Fruit fly (Drosophila melanogaster) whole organism, embryonic: ENCODE results near the gene fd96Ca.

ENCODE experiments used
- CG10147 ChIP-seq: fragments of 200-800 bp; sonication (Bioruptor generic); optimal IDR thresholded peaks from 2 replicates; lab custom pipeline; 2019; ENCODE audit warnings: missing biosample characterization, mild to moderate bottlenecking, missing genetic modification characterization, moderate library complexity
- CG10209 ChIP-seq: fragments of 200-800 bp; sonication (Bioruptor generic); optimal IDR thresholded peaks from 3 replicates; lab custom pipeline; 2017; ENCODE audit warnings: missing biosample characterization, mild to moderate bottlenecking, missing genetic modification characterization, missing genetic modification reagents
- CG11695 ChIP-seq: fragments of 200-800 bp; sonication (Bioruptor generic); IDR thresholded peaks from 3 replicates; pipeline ENCODE4 v1.3.6; 2022; ENCODE audit warnings: missing biosample characterization, missing genetic modification characterization
- CG12659 ChIP-seq: fragments of 200-800 bp; sonication (Bioruptor generic); optimal IDR thresholded peaks from 3 replicates; lab custom pipeline; 2017; ENCODE audit warnings: mild to moderate bottlenecking, missing biosample characterization, missing genetic modification reagents, missing genetic modification characterization
- CG13287 ChIP-seq: fragments of 200-800 bp; sonication (Bioruptor generic); IDR thresholded peaks from 2 replicates; pipeline ENCODE4 v1.3.6; 2022; ENCODE audit warnings: missing biosample characterization, missing genetic modification characterization; ENCODE audit not compliant: partially characterized antibody
- CG15479 ChIP-seq: fragments of 200-800 bp; sonication (Bioruptor generic); optimal IDR thresholded peaks from 3 replicates; lab custom pipeline; 2019; ENCODE audit warnings: missing biosample characterization, mild to moderate bottlenecking, missing genetic modification characterization, moderate library complexity
- CG1603 ChIP-seq: fragments of 200-800 bp; sonication (Bioruptor generic); optimal IDR thresholded peaks from 2 replicates; lab custom pipeline; 2019; ENCODE audit warnings: missing biosample characterization, mild to moderate bottlenecking, missing genetic modification characterization, moderate library complexity
- CG16813 ChIP-seq: fragments of 200-800 bp; sonication (Bioruptor generic); IDR thresholded peaks from 3 replicates; pipeline ENCODE4 v1.3.6; 2022; ENCODE audit warnings: missing biosample characterization, missing genetic modification characterization; ENCODE audit not compliant: partially characterized antibody
- CG17385 ChIP-seq: fragments of 200-800 bp; sonication (Bioruptor generic); optimal IDR thresholded peaks from 3 replicates; lab custom pipeline; 2018; ENCODE audit warnings: missing biosample characterization, mild to moderate bottlenecking, missing genetic modification characterization
- CG17829 ChIP-seq: fragments of 200-800 bp; optimal IDR thresholded peaks from 2 replicates; lab custom pipeline; 2019; ENCODE audit warnings: missing biosample characterization, mild to moderate bottlenecking, missing genetic modification characterization, moderate library complexity
- CG2712 ChIP-seq: fragments of 200-800 bp; optimal IDR thresholded peaks from 3 replicates; lab custom pipeline; 2019; ENCODE audit warnings: missing biosample characterization, mild to moderate bottlenecking, missing genetic modification characterization, moderate library complexity
- CG30020 ChIP-seq: fragments of 200-800 bp; optimal IDR thresholded peaks from 2 replicates; lab custom pipeline; 2019; ENCODE audit warnings: missing biosample characterization, mild to moderate bottlenecking, missing genetic modification characterization, moderate library complexity
- CG31441 ChIP-seq: fragments of 200-800 bp; sonication (Bioruptor generic); IDR thresholded peaks from 2 replicates; pipeline ENCODE4 v1.3.6; 2022; ENCODE audit warnings: missing biosample characterization, missing genetic modification characterization
- CG34376 ChIP-seq: fragments of 200-800 bp; sonication (Bioruptor generic); optimal IDR thresholded peaks from 2 replicates; lab custom pipeline; 2018; ENCODE audit warnings: missing biosample characterization, mild to moderate bottlenecking, missing genetic modification characterization
- CG4360 ChIP-seq: fragments of 200-800 bp; sonication (Bioruptor generic); IDR thresholded peaks from 2 replicates; pipeline ENCODE4 v1.3.6; 2022; ENCODE audit warnings: missing biosample characterization, missing genetic modification characterization
- CG4617 ChIP-seq: fragments of 200-800 bp; sonication (Bioruptor generic); optimal IDR thresholded peaks from 3 replicates; lab custom pipeline; 2016; ENCODE audit warnings: missing biosample characterization, missing genetic modification characterization, borderline replicate concordance
- CG5953 ChIP-seq: fragments of 200-800 bp; sonication (Bioruptor generic); IDR thresholded peaks from 2 replicates; pipeline ENCODE4 v1.3.6; 2022; ENCODE audit warnings: missing biosample characterization, missing genetic modification characterization
- CG6272 ChIP-seq: fragments of 200-800 bp; sonication (Bioruptor generic); IDR thresholded peaks from 2 replicates; pipeline ENCODE4 v1.3.6; 2022; ENCODE audit warnings: missing biosample characterization, missing genetic modification characterization
- CG8359 ChIP-seq: fragments of 200-800 bp; sonication (Bioruptor generic); optimal IDR thresholded peaks from 2 replicates; lab custom pipeline; 2017; ENCODE audit warnings: missing biosample characterization, mild to moderate bottlenecking, missing genetic modification characterization, borderline replicate concordance
- Dp ChIP-seq: fragments of 200-800 bp; sonication (Bioruptor generic); optimal IDR thresholded peaks from 2 replicates; lab custom pipeline; 2018; ENCODE audit warnings: missing biosample characterization, mild to moderate bottlenecking, missing genetic modification characterization, moderate library complexity
- ERR ChIP-seq: fragments of 200-800 bp; sonication (Bioruptor generic); optimal IDR thresholded peaks from 2 replicates; lab custom pipeline; 2016; ENCODE audit warnings: missing biosample characterization, missing genetic modification characterization
- Ets97D ChIP-seq: fragments of 200-800 bp; sonication (Bioruptor generic); optimal IDR thresholded peaks from 3 replicates; lab custom pipeline; 2016; ENCODE audit warnings: missing biosample characterization, missing genetic modification characterization
- Hey ChIP-seq: fragments of 200-800 bp; sonication (Bioruptor generic); optimal IDR thresholded peaks from 3 replicates; lab custom pipeline; 2018; ENCODE audit warnings: missing biosample characterization, mild to moderate bottlenecking, missing genetic modification characterization
- HmgZ ChIP-seq: fragments of 200-800 bp; sonication (Bioruptor generic); optimal IDR thresholded peaks from 2 replicates; lab custom pipeline; 2018; ENCODE audit warnings: missing biosample characterization, mild to moderate bottlenecking, missing genetic modification characterization
- Lpt ChIP-seq: fragments of >200 bp; optimal IDR thresholded peaks from 2 replicates; lab custom pipeline; 2018; ENCODE audit warnings: missing biosample characterization, missing genetic modification characterization
- MBD-R2 ChIP-seq: fragments of 200-800 bp; sonication (Bioruptor generic); IDR thresholded peaks from 2 replicates; pipeline ENCODE4 v1.3.6; 2022; ENCODE audit warnings: missing biosample characterization, missing genetic modification characterization
- MTF-1 ChIP-seq: fragments of 200-800 bp; sonication (Bioruptor generic); optimal IDR thresholded peaks from 2 replicates; lab custom pipeline; 2018; ENCODE audit warnings: missing biosample characterization, mild to moderate bottlenecking, missing genetic modification characterization, borderline replicate concordance
- Med ChIP-seq: fragments of 200-800 bp; sonication (Bioruptor generic); peaks from one replicate; lab custom pipeline; 2016; ENCODE audit warnings: missing biosample characterization, missing genetic modification characterization, mild to moderate bottlenecking, inconsistent platforms, moderate library complexity
- NFAT ChIP-seq: fragments of 200-800 bp; sonication (Bioruptor generic); IDR thresholded peaks from 2 replicates; pipeline ENCODE4 v1.3.6; 2022; ENCODE audit warnings: missing biosample characterization, missing genetic modification characterization
- Nf-YC ChIP-seq: fragments of 200-800 bp; optimal IDR thresholded peaks from 3 replicates; lab custom pipeline; 2019; ENCODE audit warnings: missing biosample characterization, mild to moderate bottlenecking, missing genetic modification characterization, moderate library complexity
- Scr ChIP-seq: fragments of 200-800 bp; sonication (Bioruptor generic); IDR thresholded peaks from 2 replicates; pipeline ENCODE4 v1.3.6; 2022; ENCODE audit warnings: missing biosample characterization, missing genetic modification characterization; ENCODE audit not compliant: partially characterized antibody
- YL-1 ChIP-seq: fragments of 200-800 bp; sonication (Bioruptor generic); optimal IDR thresholded peaks from 3 replicates; lab custom pipeline; 2017; ENCODE audit warnings: missing biosample characterization, mild to moderate bottlenecking, missing genetic modification characterization
- amos ChIP-seq: fragments of 200-800 bp; sonication (Bioruptor generic); IDR thresholded peaks from 2 replicates; pipeline ENCODE4 v1.3.6; 2022; ENCODE audit warnings: missing biosample characterization, missing genetic modification characterization; ENCODE audit not compliant: partially characterized antibody
- btn ChIP-seq: fragments of 200-800 bp; sonication (Bioruptor generic); optimal IDR thresholded peaks from 2 replicates; lab custom pipeline; 2016; ENCODE audit warnings: missing biosample characterization, missing genetic modification characterization
- crp ChIP-seq, 2 experiments: fragments of 200-800 bp; sonication (Bioruptor generic); optimal IDR thresholded peaks; 2 replicates in 1 of 2; 3 replicates in 1 of 2; lab custom pipeline; 2017; ENCODE audit warnings: missing biosample characterization in 2 of 2, missing genetic modification characterization in 2 of 2, mild to moderate bottlenecking in 1 of 2, moderate library complexity in 1 of 2
- exex ChIP-seq: fragments of 200-800 bp; sonication (Bioruptor generic); optimal IDR thresholded peaks from 4 replicates; lab custom pipeline; 2018; ENCODE audit warnings: missing biosample characterization, mild to moderate bottlenecking, missing genetic modification characterization, moderate library complexity
- gfzf ChIP-seq: fragments of 200-800 bp; sonication (Bioruptor generic); optimal IDR thresholded peaks from 2 replicates; lab custom pipeline; 2016; ENCODE audit warnings: missing biosample characterization, mild to moderate bottlenecking, missing genetic modification characterization, moderate library complexity
- kni ChIP-seq: fragments of 200-800 bp; sonication (Bioruptor generic); optimal IDR thresholded peaks from 3 replicates; lab custom pipeline; 2017; ENCODE audit warnings: mild to moderate bottlenecking, missing biosample characterization, missing genetic modification reagents, missing genetic modification characterization
- odd ChIP-seq: fragments of 200-800 bp; sonication (Bioruptor generic); optimal IDR thresholded peaks from 2 replicates; lab custom pipeline; 2017; ENCODE audit warnings: missing biosample characterization, mild to moderate bottlenecking, missing genetic modification characterization
- phol ChIP-seq: fragments of 200-800 bp; sonication (Bioruptor generic); optimal IDR thresholded peaks from 3 replicates; lab custom pipeline; 2018; ENCODE audit warnings: missing biosample characterization, mild to moderate bottlenecking, missing genetic modification characterization, moderate library complexity
- ranshi ChIP-seq: fragments of 200-800 bp; sonication (Bioruptor generic); IDR thresholded peaks from 2 replicates; pipeline ENCODE4 v1.3.6; 2022; ENCODE audit warnings: missing biosample characterization, missing genetic modification characterization
- rib ChIP-seq: fragments of 200-800 bp; sonication (Bioruptor generic); IDR thresholded peaks from 2 replicates; pipeline ENCODE4 v1.3.6; 2022; ENCODE audit warnings: missing biosample characterization, missing genetic modification characterization
- sim ChIP-seq: fragments of 200-800 bp; sonication (Bioruptor generic); IDR thresholded peaks from 2 replicates; pipeline ENCODE4 v1.3.6; 2022; ENCODE audit warnings: missing biosample characterization, missing genetic modification characterization
- slbo ChIP-seq: fragments of 200-800 bp; sonication (Bioruptor generic); IDR thresholded peaks from 2 replicates; pipeline ENCODE4 v1.3.6; 2022; ENCODE audit warnings: missing biosample characterization, missing genetic modification characterization
- slp2 ChIP-seq: fragments of 200-800 bp; sonication (Bioruptor generic); optimal IDR thresholded peaks from 2 replicates; lab custom pipeline; 2016; ENCODE audit warnings: missing biosample characterization, missing genetic modification characterization
- so ChIP-seq: fragments of 200-800 bp; sonication (Bioruptor generic); IDR thresholded peaks from 3 replicates; pipeline ENCODE4 v1.3.6; 2022; ENCODE audit warnings: missing biosample characterization, missing genetic modification characterization
- stwl ChIP-seq: fragments of 200-800 bp; sonication (Bioruptor generic); optimal IDR thresholded peaks from 3 replicates; lab custom pipeline; 2018; ENCODE audit warnings: missing biosample characterization, mild to moderate bottlenecking, missing genetic modification characterization, moderate library complexity
- sug ChIP-seq: fragments of 200-800 bp; optimal IDR thresholded peaks from 2 replicates; lab custom pipeline; 2019; ENCODE audit warnings: missing biosample characterization, mild to moderate bottlenecking, missing genetic modification characterization, moderate library complexity
- unc-4 ChIP-seq: fragments of 200-800 bp; sonication (Bioruptor generic); IDR thresholded peaks from 2 replicates; pipeline ENCODE4 v1.3.6; 2022; ENCODE audit warnings: missing biosample characterization, missing genetic modification characterization; ENCODE audit not compliant: partially characterized antibody
- zen ChIP-seq: fragments of 200-800 bp; sonication (Bioruptor generic); optimal IDR thresholded peaks from 3 replicates; lab custom pipeline; 2018; ENCODE audit warnings: missing biosample characterization, mild to moderate bottlenecking, missing genetic modification characterization, moderate library complexity

The fd96Ca gene

DNA sequence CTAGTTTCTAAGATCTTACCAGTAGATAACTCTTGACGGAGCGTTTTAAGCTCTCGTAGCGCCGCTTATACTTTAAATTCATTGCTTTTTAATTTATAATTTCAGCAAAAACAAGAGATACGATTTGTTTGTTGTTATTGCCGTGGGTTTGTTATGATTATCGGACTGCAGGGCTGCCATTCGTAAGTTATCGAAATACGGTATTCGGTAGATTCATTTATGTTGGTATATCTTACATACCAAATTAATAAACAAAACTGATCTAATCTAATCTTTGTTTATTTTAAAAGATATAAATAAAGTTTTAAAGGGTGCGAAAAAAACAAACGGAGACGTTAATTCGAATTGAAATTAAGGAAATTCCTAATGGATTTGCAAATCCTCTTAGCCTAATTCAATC lies 26.5 kb upstream of the fd96Ca start, which contains the start of the genes CG31111 and stac (continued):
- TF ChIP-seq CG1603 (tag; lab: Kevin White, UChicago) (peak; percentile 24), CG13287 (GFP tag; lab: Robert Waterston, UW) (peak; percentile 37; the same call in 1 of the 2 replicates), HmgZ (tag; lab: Kevin White, UChicago) (no peak), NFAT (GFP tag; lab: Robert Waterston, UW) (no peak), so (GFP tag; lab: Robert Waterston, UW) (no peak), rib (no peak), CG17385 (peak; percentile 19), ranshi (GFP tag; lab: Robert Waterston, UW) (no peak), Nf-YC (tag; lab: Kevin White, UChicago) (peak; percentile 5), exex (peak; percentile 29), CG12659 (GFP tag; lab: Kevin White, UChicago) (peak; percentile 31), CG6272 (GFP tag; lab: Robert Waterston, UW) (no peak), MBD-R2 (GFP tag; lab: Robert Waterston, UW) (peak; percentile 65), Ets97D (peak; percentile 40), CG4617 (peak; percentile 4), sim (no peak), CG10209 (GFP tag; lab: Kevin White, UChicago) (no peak), Scr (peak; percentile 37), CG8359 (GFP tag; lab: Kevin White, UChicago) (no peak), Lpt (GFP tag; lab: Kevin White, UChicago) (no peak), kni (GFP tag; lab: Kevin White, UChicago) (no peak), slp2 (no peak), CG4360 (GFP tag; lab: Robert Waterston, UW) (peak; percentile 66; the same call in 1 of the 2 replicates), slbo (GFP tag; lab: Robert Waterston, UW) (no peak), Med (peak; percentile 61), unc-4 (0 out of 2 replicates have a peak, but pooled peaks have one; percentile 22), Dp (GFP tag; lab: Kevin White, UChicago) (peak; percentile 18), sug (tag; lab: Kevin White, UChicago) (peak; percentile 14), CG31441 (no peak; the same call in 1 of the 2 replicates), CG11695 (GFP tag; lab: Robert Waterston, UW) (no peak), CG5953 (GFP tag; lab: Robert Waterston, UW) (no peak), btn (GFP tag; lab: Kevin White, UChicago) (no peak), CG16813 (no peak), YL-1 (GFP tag; lab: Kevin White, UChicago) (peak; percentile 38), CG2712 (tag; lab: Kevin White, UChicago) (peak; percentile 5), stwl (peak; percentile 62), CG15479 (no peak), CG10147 (GFP tag; lab: Kevin White, UChicago) (peak; percentile 44), gfzf (peak; percentile 49), CG34376 (GFP tag; lab: Kevin White, UChicago) (peak; percentile 17), MTF-1 (no peak), odd (GFP tag; lab: Kevin White, UChicago) (peak; percentile 18), phol (tag; lab: Kevin White, UChicago) (no peak), crp (GFP tag; optimal IDR thresholded peaks at IDR 0.05; lab: Kevin White, UChicago) (peak in 1 of 2 experiments; percentile 17), ERR (GFP tag; lab: Kevin White, UChicago) (no peak), Hey (no peak), CG17829 (tag; lab: Kevin White, UChicago) (no peak), amos (GFP tag; lab: Robert Waterston, UW) (peak; percentile 7; the same call in 1 of the 2 replicates), zen (tag; lab: Kevin White, UChicago) (no peak), CG30020 (peak; percentile 76)
